Fruit fly (Drosophila melanogaster) whole organism, prepupa: ENCODE data around the gene CG11168.

ENCODE experiments used
- Blimp-1 ChIP-seq: fragments of 200-800 bp; sonication (Bioruptor generic); optimal IDR thresholded peaks from 3 replicates; lab custom pipeline; 2017; ENCODE audit warnings: missing biosample characterization, missing genetic modification characterization, mild to moderate bottlenecking, moderate library complexity, missing genetic modification reagents
- CG10631 ChIP-seq: fragments of 200-800 bp; sonication (Bioruptor generic); optimal IDR thresholded peaks from 2 replicates; lab custom pipeline; 2016; ENCODE audit warnings: missing biosample characterization, missing genetic modification characterization
- CG11294 ChIP-seq: fragments of 200-800 bp; sonication (Bioruptor generic); IDR thresholded peaks from 2 replicates; pipeline ENCODE4 v1.3.6; 2022; ENCODE audit warnings: missing biosample characterization, missing genetic modification characterization
- CG11762 ChIP-seq: fragments of 200-800 bp; sonication (Bioruptor generic); optimal IDR thresholded peaks from 3 replicates; lab custom pipeline; 2016; ENCODE audit warnings: missing biosample characterization, missing genetic modification characterization; ENCODE audit not compliant: insufficient read depth
- CG11902 ChIP-seq: fragments of 200-800 bp; sonication (Bioruptor generic); optimal IDR thresholded peaks from 3 replicates; lab custom pipeline; 2016; ENCODE audit warnings: missing biosample characterization, missing genetic modification characterization
- CG15336 ChIP-seq: fragments of 200-800 bp; sonication (Bioruptor generic); IDR thresholded peaks from 2 replicates; pipeline ENCODE4 v1.3.6; 2022; ENCODE audit warnings: missing biosample characterization, missing genetic modification characterization
- CG1621 ChIP-seq: fragments of 200-800 bp; sonication (Bioruptor generic); optimal IDR thresholded peaks from 3 replicates; lab custom pipeline; 2018; ENCODE audit warnings: missing biosample characterization, mild to moderate bottlenecking, missing genetic modification characterization
- CG3032 ChIP-seq: fragments of 200-800 bp; optimal IDR thresholded peaks from 2 replicates; lab custom pipeline; 2019; ENCODE audit warnings: missing biosample characterization, mild to moderate bottlenecking, missing genetic modification characterization, moderate library complexity
- CG31627 ChIP-seq: fragments of 200-800 bp; sonication (Bioruptor generic); optimal IDR thresholded peaks from 3 replicates; lab custom pipeline; 2016; ENCODE audit warnings: missing biosample characterization, missing genetic modification characterization
- CG3919 ChIP-seq: fragments of 200-800 bp; sonication (Bioruptor generic); optimal IDR thresholded peaks from 3 replicates; lab custom pipeline; 2016; ENCODE audit warnings: missing biosample characterization, missing genetic modification characterization
- CG4318 ChIP-seq: fragments of 200-800 bp; sonication (Bioruptor generic); optimal IDR thresholded peaks from 3 replicates; lab custom pipeline; 2017; ENCODE audit warnings: missing biosample characterization, mild to moderate bottlenecking, missing genetic modification characterization
- CG6163 ChIP-seq: fragments of 200-800 bp; sonication (Bioruptor generic); IDR thresholded peaks from 3 replicates; pipeline ENCODE4 v1.3.6; 2022; ENCODE audit warnings: missing biosample characterization, missing genetic modification characterization
- CG6854 ChIP-seq: fragments of 200-800 bp; sonication (Bioruptor generic); optimal IDR thresholded peaks from 2 replicates; lab custom pipeline; 2017; ENCODE audit warnings: missing biosample characterization, mild to moderate bottlenecking, missing genetic modification characterization
- CG7368 ChIP-seq: fragments of 200-800 bp; sonication (Bioruptor generic); optimal IDR thresholded peaks from 3 replicates; lab custom pipeline; 2016; ENCODE audit warnings: missing biosample characterization, missing genetic modification characterization
- CG8319 ChIP-seq: fragments of 200-800 bp; sonication (Bioruptor generic); optimal IDR thresholded peaks from 3 replicates; lab custom pipeline; 2016; ENCODE audit warnings: missing biosample characterization, missing genetic modification characterization
- CG8632 ChIP-seq: fragments of 200-800 bp; sonication (Bioruptor generic); optimal IDR thresholded peaks from 3 replicates; lab custom pipeline; 2016; ENCODE audit warnings: missing biosample characterization, missing genetic modification characterization
- CG9139 ChIP-seq: fragments of 200-800 bp; sonication (Bioruptor generic); optimal IDR thresholded peaks from 3 replicates; lab custom pipeline; 2017; ENCODE audit warnings: missing biosample characterization, mild to moderate bottlenecking, missing genetic modification characterization
- Eip75B ChIP-seq: fragments of 200-800 bp; sonication (Bioruptor generic); optimal IDR thresholded peaks from 3 replicates; lab custom pipeline; 2016; ENCODE audit warnings: missing biosample characterization, missing genetic modification characterization
- Eip78C ChIP-seq: fragments of 200-800 bp; sonication (Bioruptor generic); peaks from one replicate; lab custom pipeline; 2016; ENCODE audit warnings: missing biosample characterization, missing genetic modification characterization
- Ets21C ChIP-seq: fragments of 200-800 bp; sonication (Bioruptor generic); optimal IDR thresholded peaks from 3 replicates; lab custom pipeline; 2016; ENCODE audit warnings: missing biosample characterization, missing genetic modification characterization
- Ets96B ChIP-seq: fragments of 200-800 bp; optimal IDR thresholded peaks from 2 replicates; lab custom pipeline; 2019; ENCODE audit warnings: missing biosample characterization, mild to moderate bottlenecking, missing genetic modification characterization, moderate library complexity
- Hr39 ChIP-seq: fragments of 200-800 bp; sonication (Bioruptor generic); optimal IDR thresholded peaks from 2 replicates; lab custom pipeline; 2016; ENCODE audit warnings: missing biosample characterization, missing genetic modification characterization
- Lpt ChIP-seq: fragments of 200-800 bp; sonication (Bioruptor generic); optimal IDR thresholded peaks from 3 replicates; lab custom pipeline; 2016; ENCODE audit warnings: missing biosample characterization, missing genetic modification characterization
- Met ChIP-seq: fragments of 200-800 bp; sonication (Bioruptor generic); optimal IDR thresholded peaks from 3 replicates; lab custom pipeline; 2016; ENCODE audit warnings: missing biosample characterization, missing genetic modification characterization
- Sox102F ChIP-seq: fragments of 200-800 bp; sonication (Bioruptor generic); optimal IDR thresholded peaks from 2 replicates; lab custom pipeline; 2016; ENCODE audit warnings: missing biosample characterization, mild to moderate bottlenecking, missing genetic modification characterization
- Sox14 ChIP-seq: fragments of 200-800 bp; sonication (Bioruptor generic); optimal IDR thresholded peaks from 3 replicates; lab custom pipeline; 2016; ENCODE audit warnings: missing biosample characterization, missing genetic modification characterization
- Sox15 ChIP-seq: fragments of 200-800 bp; sonication (Bioruptor generic); optimal IDR thresholded peaks from 3 replicates; lab custom pipeline; 2016; ENCODE audit warnings: missing biosample characterization, missing genetic modification characterization
- achi ChIP-seq: fragments of 200-800 bp; sonication (Bioruptor generic); optimal IDR thresholded peaks from 3 replicates; lab custom pipeline; 2016; ENCODE audit warnings: missing biosample characterization, missing genetic modification characterization
- dac ChIP-seq: fragments of 200-800 bp; sonication (Bioruptor generic); optimal IDR thresholded peaks from 2 replicates; lab custom pipeline; 2017; ENCODE audit warnings: missing biosample characterization, mild to moderate bottlenecking, missing genetic modification characterization
- dsx ChIP-seq: fragments of 200-800 bp; optimal IDR thresholded peaks from 3 replicates; lab custom pipeline; 2019; ENCODE audit warnings: missing biosample characterization, mild to moderate bottlenecking, missing genetic modification characterization, moderate library complexity; ENCODE audit not compliant: poor library complexity, severe bottlenecking
- eg ChIP-seq: fragments of 200-800 bp; sonication (Bioruptor generic); IDR thresholded peaks from 3 replicates; pipeline ENCODE4 v1.3.6; 2022; ENCODE audit warnings: missing biosample characterization, missing genetic modification characterization
- esn ChIP-seq: fragments of 200-800 bp; sonication (Bioruptor generic); optimal IDR thresholded peaks from 2 replicates; lab custom pipeline; 2016; ENCODE audit warnings: missing biosample characterization, mild to moderate bottlenecking, missing genetic modification characterization, moderate library complexity
- fd85E ChIP-seq: fragments of 200-800 bp; sonication (Bioruptor generic); optimal IDR thresholded peaks from 3 replicates; lab custom pipeline; 2016; ENCODE audit warnings: missing biosample characterization, missing genetic modification characterization
- fkh ChIP-seq: fragments of 200-800 bp; sonication (Bioruptor generic); optimal IDR thresholded peaks from 3 replicates; lab custom pipeline; 2017; ENCODE audit warnings: missing biosample characterization, mild to moderate bottlenecking, missing genetic modification characterization, moderate library complexity
- lz ChIP-seq: fragments of 200-800 bp; sonication (Bioruptor generic); optimal IDR thresholded peaks from 3 replicates; lab custom pipeline; 2016; ENCODE audit warnings: missing biosample characterization, missing genetic modification characterization
- pdm3 ChIP-seq: fragments of 200-800 bp; sonication (Bioruptor generic); optimal IDR thresholded peaks from 3 replicates; lab custom pipeline; 2016; ENCODE audit warnings: missing biosample characterization, missing genetic modification characterization
- spab ChIP-seq: fragments of 200-800 bp; sonication (Bioruptor generic); optimal IDR thresholded peaks from 2 replicates; lab custom pipeline; 2017; ENCODE audit warnings: missing biosample characterization, mild to moderate bottlenecking, missing genetic modification characterization, missing genetic modification reagents
- ss ChIP-seq, 2 experiments: fragments of 200-800 bp; sonication (Bioruptor generic); optimal IDR thresholded peaks; 2 replicates in 1 of 2; 3 replicates in 1 of 2; lab custom pipeline; 2017 to 2018; ENCODE audit warnings: mild to moderate bottlenecking in 2 of 2, missing biosample characterization in 2 of 2, missing genetic modification characterization in 2 of 2, moderate library complexity in 1 of 2
- svp ChIP-seq: fragments of 200-800 bp; sonication (Bioruptor generic); peaks from one replicate; lab custom pipeline; 2016; ENCODE audit warnings: missing biosample characterization, missing genetic modification characterization
- topi ChIP-seq: fragments of 200-800 bp; sonication (Bioruptor generic); optimal IDR thresholded peaks from 3 replicates; lab custom pipeline; 2016; ENCODE audit warnings: missing biosample characterization, missing genetic modification characterization
- vri ChIP-seq: fragments of 200-800 bp; sonication (Bioruptor generic); optimal IDR thresholded peaks from 3 replicates; lab custom pipeline; 2016; ENCODE audit warnings: missing biosample characterization, mild to moderate bottlenecking, missing genetic modification characterization

The CG11168 gene

DNA sequence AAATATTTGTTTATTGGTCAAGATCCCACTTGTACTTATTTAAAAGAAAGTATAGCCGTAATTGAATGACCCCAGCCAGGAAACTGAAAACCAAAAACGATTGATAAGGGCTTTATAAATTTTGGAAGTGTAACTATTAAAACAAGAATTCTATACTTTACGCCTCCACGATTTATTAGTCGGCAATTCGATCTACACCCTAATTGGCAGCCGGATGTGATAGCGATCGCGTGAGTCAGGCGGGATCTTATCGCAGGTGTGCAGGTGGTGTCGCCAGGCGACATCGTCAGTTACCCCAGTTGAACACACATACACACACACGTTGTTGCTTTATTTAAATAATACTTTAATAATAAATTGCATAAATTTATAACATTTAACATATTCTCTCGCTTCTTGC, 16.6 kb downstream of the CG11168 start:
- TF ChIP-seq Eip75B (GFP tag; lab: Kevin White, UChicago) = no peak
- TF ChIP-seq CG8632 (GFP tag; lab: Kevin White, UChicago) = no peak
- TF ChIP-seq topi (GFP tag; lab: Kevin White, UChicago) = no peak
- no peak for TF ChIP-seq CG3919 (GFP tag; lab: Kevin White, UChicago)
- no peak for TF ChIP-seq CG3032
- no peak for TF ChIP-seq vri (GFP tag; lab: Kevin White, UChicago)
- no peak for TF ChIP-seq CG11294
- TF ChIP-seq Sox102F (GFP tag; lab: Kevin White, UChicago) = no peak
- no peak for TF ChIP-seq achi (GFP tag; lab: Kevin White, UChicago)
- TF ChIP-seq pdm3 (GFP tag; lab: Kevin White, UChicago) = no peak
- no peak for TF ChIP-seq CG11762
- no peak for TF ChIP-seq svp
- no peak for TF ChIP-seq CG11902 (GFP tag; lab: Kevin White, UChicago)
- TF ChIP-seq Blimp-1 = no peak
- TF ChIP-seq eg = no peak
- no peak for TF ChIP-seq dac (GFP tag; lab: Kevin White, UChicago)
- TF ChIP-seq Hr39 (GFP tag; lab: Kevin White, UChicago) = no peak
- TF ChIP-seq CG7368 (GFP tag; lab: Kevin White, UChicago) = no peak
- no peak for TF ChIP-seq Ets21C (GFP tag; lab: Kevin White, UChicago)

DNA sequence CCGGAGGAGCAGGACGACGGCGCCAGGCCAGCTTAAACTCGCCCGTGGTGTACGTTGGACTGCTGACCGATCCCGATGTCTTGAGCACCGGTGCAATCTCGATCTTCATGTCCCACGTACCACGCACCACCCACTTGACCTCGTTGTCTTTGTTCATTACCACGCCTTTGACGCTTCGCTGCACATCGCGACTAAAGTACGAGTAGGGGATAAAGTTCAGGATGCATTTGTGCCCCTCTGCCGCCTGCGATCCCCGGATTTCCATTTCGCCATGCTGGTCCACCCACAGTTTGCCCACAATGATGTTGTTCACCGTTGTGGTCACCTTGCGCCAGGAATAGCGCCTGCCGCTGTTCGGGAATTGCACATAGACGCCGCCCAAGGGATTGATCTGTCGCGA, 17.9 kb downstream of the CG11168 start:
- TF ChIP-seq ss (GFP tag; optimal IDR thresholded peaks at IDR 0.05; lab: Kevin White, UChicago) (peak; percentile 47 to 78), CG3919 (GFP tag; lab: Kevin White, UChicago) (no peak), CG9139 (GFP tag; lab: Kevin White, UChicago) (peak; percentile 23), CG11902 (GFP tag; lab: Kevin White, UChicago) (no peak), Lpt (GFP tag; lab: Kevin White, UChicago) (no peak), CG10631 (GFP tag; lab: Kevin White, UChicago) (no peak)

DNA sequence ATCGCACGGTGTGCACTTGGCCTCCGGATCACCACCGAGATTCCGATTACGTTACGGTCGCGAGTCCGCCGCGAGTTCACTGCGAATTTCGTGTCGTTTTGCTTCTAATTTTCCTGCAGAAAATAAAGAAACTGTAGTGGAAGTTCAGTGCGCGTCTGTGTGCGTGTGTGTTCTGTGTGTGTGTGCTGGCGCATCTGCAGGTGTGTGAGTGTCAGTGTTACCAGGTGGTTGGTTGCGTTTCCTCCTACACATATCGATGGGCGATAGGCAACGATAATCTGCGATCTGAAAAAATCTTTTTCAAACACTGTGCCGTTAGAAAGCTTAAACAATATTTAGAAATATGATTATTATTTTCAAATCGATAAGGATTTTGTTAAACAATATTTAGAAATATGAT, 20.1 kb downstream of the CG11168 start, which contains the start of gene Osbp:
Osbp (minus strand) TSS at position 174 of the 400 bp plus-strand sequence.
- peak; percentile 76 for TF ChIP-seq svp
- no peak for TF ChIP-seq CG11294
- no peak for TF ChIP-seq CG15336 (GFP tag; lab: Robert Waterston, UW)
- no peak for TF ChIP-seq Eip75B (GFP tag; lab: Kevin White, UChicago)
- TF ChIP-seq Met (GFP tag; lab: Kevin White, UChicago) = no peak
- peak; percentile 43 for TF ChIP-seq Sox14 (GFP tag; lab: Kevin White, UChicago)
- peak; percentile 60 for TF ChIP-seq Eip78C (GFP tag; lab: Kevin White, UChicago)
- no peak for TF ChIP-seq CG8319 (GFP tag; lab: Kevin White, UChicago)
- peak; percentile 4 for TF ChIP-seq esn (GFP tag; lab: Kevin White, UChicago)
- peak; percentile 21 for TF ChIP-seq CG1621
- 0 out of 3 replicates have a peak, but pooled peaks have one; percentile 19 for TF ChIP-seq CG6163 (GFP tag; lab: Robert Waterston, UW)
- no peak for TF ChIP-seq spab

dm6 chr3R:24944920-24945853, 27.3 kb downstream of the CG11168 start, which contains the start of the genes ssh and Nmnat:
Gene ssh (minus strand): TSS chr3R:24944956.
Gene Nmnat (plus strand): TSS chr3R:24945237.
- peak; percentile 80 for TF ChIP-seq Eip78C (GFP tag; lab: Kevin White, UChicago)
- TF ChIP-seq lz (GFP tag; lab: Kevin White, UChicago) = peak; percentile 54
- no peak for TF ChIP-seq dac (GFP tag; lab: Kevin White, UChicago)
- TF ChIP-seq CG6854 (GFP tag; lab: Kevin White, UChicago) = no peak
- peak; percentile 88 for TF ChIP-seq svp
- TF ChIP-seq dsx = no peak
- TF ChIP-seq fkh (GFP tag; lab: Kevin White, UChicago) = no peak
- TF ChIP-seq topi (GFP tag; lab: Kevin White, UChicago) = peak; percentile 42
- peak; percentile 42 for TF ChIP-seq Sox14 (GFP tag; lab: Kevin White, UChicago)
- no peak for TF ChIP-seq fd85E
- peak; percentile 31 for TF ChIP-seq CG31627 (GFP tag; lab: Kevin White, UChicago)
- no peak for TF ChIP-seq CG15336 (GFP tag; lab: Robert Waterston, UW)
- TF ChIP-seq CG4318 (GFP tag; lab: Kevin White, UChicago) = no peak
- peak; percentile 66 for TF ChIP-seq esn (GFP tag; lab: Kevin White, UChicago)
- TF ChIP-seq Sox15 = no peak
- peak; percentile 22 for TF ChIP-seq Ets96B (tag; lab: Kevin White, UChicago)
